Fruit fly (Drosophila melanogaster) whole organism, adult: ENCODE measurements around the gene CG17260.

Source experiments
- CG11617 ChIP-seq: fragments of 200-800 bp; sonication (Bioruptor generic); optimal IDR thresholded peaks from 2 replicates; lab custom pipeline; 2017; ENCODE audit warnings: mild to moderate bottlenecking, missing biosample characterization, missing genetic modification reagents, missing genetic modification characterization
- CG1620 ChIP-seq: fragments of 200-800 bp; sonication (Bioruptor generic); optimal IDR thresholded peaks from 2 replicates; lab custom pipeline; 2016; ENCODE audit warnings: missing biosample characterization, missing genetic modification characterization
- CG33017 ChIP-seq: fragments of 200-800 bp; sonication (Bioruptor generic); optimal IDR thresholded peaks from 2 replicates; lab custom pipeline; 2018; ENCODE audit warnings: missing biosample characterization, mild to moderate bottlenecking, missing genetic modification characterization, moderate library complexity
- Clk ChIP-seq: fragments of 200-800 bp; sonication (Bioruptor generic); optimal IDR thresholded peaks from 2 replicates; lab custom pipeline; 2017; ENCODE audit warnings: missing biosample characterization, missing genetic modification characterization
- ovo ChIP-seq: fragments of 200-800 bp; sonication (Bioruptor generic); optimal IDR thresholded peaks from 2 replicates; lab custom pipeline; 2016; ENCODE audit warnings: missing biosample characterization, missing genetic modification characterization
- toe ChIP-seq: fragments of 200-800 bp; sonication (Bioruptor generic); optimal IDR thresholded peaks from 2 replicates; lab custom pipeline; 2016; ENCODE audit warnings: missing biosample characterization, missing genetic modification characterization

DNA sequence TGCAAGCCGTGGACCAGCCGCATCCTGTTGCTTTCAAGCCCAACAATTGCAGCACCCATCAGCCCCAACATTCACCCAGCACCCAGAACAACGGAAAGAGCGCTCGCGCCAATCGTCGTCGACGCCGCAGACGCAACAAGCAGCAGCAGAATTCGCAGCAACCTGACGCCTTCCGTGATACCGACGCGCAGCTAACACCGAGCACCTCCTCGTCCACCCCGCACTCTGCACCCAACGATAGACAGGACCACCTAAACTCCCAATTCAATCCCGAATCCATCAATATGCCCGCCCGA, 22.5 kb downstream of the CG17260 start:
- no peak for TF ChIP-seq toe (GFP tag; lab: Kevin White, UChicago)
- no peak for TF ChIP-seq Clk
- TF ChIP-seq ovo (GFP tag; lab: Kevin White, UChicago): no peak
- no peak for TF ChIP-seq CG1620 (GFP tag; lab: Kevin White, UChicago)
- no peak for TF ChIP-seq CG11617 (GFP tag; lab: Kevin White, UChicago)
- no peak for TF ChIP-seq CG33017 (tag; lab: Kevin White, UChicago)
